Fruit fly (Drosophila melanogaster) whole organism, embryonic: ENCODE results near the gene CG15764.

Source experiments
- CG10366 ChIP-seq: fragments of 200-800 bp; sonication (Bioruptor generic); IDR thresholded peaks from 2 replicates; pipeline ENCODE4 v1.3.6; 2022; ENCODE audit warnings: missing biosample characterization, missing genetic modification characterization
- CG10654 ChIP-seq: fragments of 200-800 bp; sonication (Bioruptor generic); optimal IDR thresholded peaks from 2 replicates; lab custom pipeline; 2016; ENCODE audit warnings: missing biosample characterization, missing genetic modification characterization
- CG11504 ChIP-seq: fragments of 200-800 bp; sonication (Bioruptor generic); optimal IDR thresholded peaks from 3 replicates; lab custom pipeline; 2019; ENCODE audit warnings: missing biosample characterization, mild to moderate bottlenecking, missing genetic modification characterization, moderate library complexity
- CG11560 ChIP-seq: fragments of 200-800 bp; sonication (Bioruptor generic); IDR thresholded peaks from 3 replicates; pipeline ENCODE4 v1.3.6; 2022; ENCODE audit warnings: missing biosample characterization, missing genetic modification characterization
- CG12659 ChIP-seq: fragments of 200-800 bp; sonication (Bioruptor generic); optimal IDR thresholded peaks from 3 replicates; lab custom pipeline; 2017; ENCODE audit warnings: mild to moderate bottlenecking, missing biosample characterization, missing genetic modification reagents, missing genetic modification characterization
- CG13775 ChIP-seq: fragments of 200-800 bp; sonication (Bioruptor generic); optimal IDR thresholded peaks from 3 replicates; lab custom pipeline; 2017; ENCODE audit warnings: missing biosample characterization, mild to moderate bottlenecking, missing genetic modification characterization
- CG14014 ChIP-seq: fragments of 200-800 bp; sonication (Bioruptor generic); IDR thresholded peaks from 2 replicates; pipeline ENCODE4 v1.3.6; 2022; ENCODE audit warnings: missing biosample characterization, missing genetic modification characterization
- CG14860 ChIP-seq: fragments of 200-800 bp; sonication (Bioruptor generic); IDR thresholded peaks from 3 replicates; pipeline ENCODE4 v1.3.6; 2022; ENCODE audit warnings: missing biosample characterization, missing genetic modification characterization; ENCODE audit not compliant: partially characterized antibody
- CG17361 ChIP-seq: fragments of 200-800 bp; sonication (Bioruptor generic); IDR thresholded peaks from 3 replicates; pipeline ENCODE4 v1.3.6; 2022; ENCODE audit warnings: missing biosample characterization, missing genetic modification characterization
- CG17612 ChIP-seq: fragments of 200-800 bp; sonication (Bioruptor generic); IDR thresholded peaks from 2 replicates; pipeline ENCODE4 v1.3.6; 2022; ENCODE audit warnings: missing biosample characterization, missing genetic modification characterization
- CG17912 ChIP-seq: fragments of 200-800 bp; sonication (Bioruptor generic); optimal IDR thresholded peaks from 2 replicates; lab custom pipeline; 2018; ENCODE audit warnings: missing biosample characterization, mild to moderate bottlenecking, missing genetic modification characterization
- CG18011 ChIP-seq: fragments of 200-800 bp; sonication (Bioruptor generic); optimal IDR thresholded peaks from 2 replicates; lab custom pipeline; 2017; ENCODE audit warnings: missing biosample characterization, missing genetic modification characterization, mild to moderate bottlenecking, moderate library complexity, missing genotype
- CG18599 ChIP-seq: fragments of 200-800 bp; sonication (Bioruptor generic); optimal IDR thresholded peaks from 3 replicates; lab custom pipeline; 2017; ENCODE audit warnings: missing biosample characterization, missing genetic modification characterization, mild to moderate bottlenecking, moderate library complexity, missing genetic modification reagents
- CG32532 ChIP-seq: fragments of 200-800 bp; sonication (Bioruptor generic); IDR thresholded peaks from 2 replicates; pipeline ENCODE4 v1.3.6; 2022; ENCODE audit warnings: missing biosample characterization, missing genetic modification characterization
- CG4854 ChIP-seq: fragments of 200-800 bp; sonication (Bioruptor generic); optimal IDR thresholded peaks from 2 replicates; lab custom pipeline; 2016; ENCODE audit warnings: missing biosample characterization, missing genetic modification characterization, inconsistent platforms
- CG6791 ChIP-seq: fragments of 200-800 bp; sonication (Bioruptor generic); IDR thresholded peaks from 3 replicates; pipeline ENCODE4 v1.3.6; 2022; ENCODE audit warnings: missing biosample characterization, missing genetic modification characterization; ENCODE audit not compliant: partially characterized antibody
- CG9797 ChIP-seq: fragments of 200-800 bp; sonication (Bioruptor generic); optimal IDR thresholded peaks from 3 replicates; lab custom pipeline; 2018; ENCODE audit warnings: missing biosample characterization, mild to moderate bottlenecking, missing genetic modification characterization
- CG9876 ChIP-seq: fragments of 200-800 bp; sonication (Bioruptor generic); optimal IDR thresholded peaks from 2 replicates; lab custom pipeline; 2016; ENCODE audit warnings: missing biosample characterization, missing genetic modification characterization
- CrebB ChIP-seq: fragments of 200-800 bp; sonication (Bioruptor generic); optimal IDR thresholded peaks from 3 replicates; lab custom pipeline; 2018; ENCODE audit warnings: missing biosample characterization, mild to moderate bottlenecking, missing genetic modification characterization
- Deaf1 ChIP-seq: fragments of 200-800 bp; optimal IDR thresholded peaks from 3 replicates; lab custom pipeline; 2019; ENCODE audit warnings: missing biosample characterization, mild to moderate bottlenecking, missing genetic modification characterization, moderate library complexity
- E2f2 ChIP-seq: fragments of 200-800 bp; sonication (Bioruptor generic); IDR thresholded peaks from 2 replicates; pipeline ENCODE4 v1.3.6; 2022; ENCODE audit warnings: missing biosample characterization, missing genetic modification characterization
- Gsc ChIP-seq: fragments of 200-800 bp; sonication (Bioruptor generic); IDR thresholded peaks from 2 replicates; pipeline ENCODE4 v1.3.6; 2022; ENCODE audit warnings: missing biosample characterization, missing genetic modification characterization
- Gug ChIP-seq: fragments of 200-800 bp; sonication (Bioruptor generic); IDR thresholded peaks from 4 replicates; pipeline ENCODE4 v1.3.6; 2022; ENCODE audit warnings: missing biosample characterization, missing genetic modification characterization
- HLH3B ChIP-seq: fragments of 200-800 bp; sonication (Bioruptor generic); IDR thresholded peaks from 2 replicates; pipeline ENCODE4 v1.3.6; 2022; ENCODE audit warnings: missing biosample characterization, missing genetic modification characterization
- Hmx ChIP-seq: fragments of 200-800 bp; sonication (Bioruptor generic); optimal IDR thresholded peaks from 2 replicates; lab custom pipeline; 2016; ENCODE audit warnings: missing biosample characterization, missing genetic modification characterization
- Hr51 ChIP-seq, 2 experiments: fragments of 200-800 bp; sonication (Bioruptor generic); optimal IDR thresholded peaks; 2 replicates in 1 of 2; 3 replicates in 1 of 2; lab custom pipeline; 2016 to 2018; ENCODE audit warnings: missing biosample characterization in 2 of 2, missing genetic modification characterization in 2 of 2, mild to moderate bottlenecking in 1 of 2, moderate library complexity in 1 of 2
- Max ChIP-seq: fragments of 200-800 bp; sonication (Bioruptor generic); optimal IDR thresholded peaks from 2 replicates; lab custom pipeline; 2016; ENCODE audit warnings: missing biosample characterization, mild to moderate bottlenecking, missing genetic modification characterization
- Med ChIP-seq: fragments of 200-800 bp; sonication (Bioruptor generic); peaks from one replicate; lab custom pipeline; 2016; ENCODE audit warnings: missing biosample characterization, missing genetic modification characterization, mild to moderate bottlenecking, inconsistent platforms, moderate library complexity
- Mrtf ChIP-seq: fragments of 200-800 bp; sonication (Bioruptor generic); IDR thresholded peaks from 3 replicates; pipeline ENCODE4 v1.3.6; 2022; ENCODE audit warnings: missing biosample characterization, missing genetic modification characterization
- NK7.1 ChIP-seq: fragments of 200-800 bp; sonication (Bioruptor generic); optimal IDR thresholded peaks from 3 replicates; lab custom pipeline; 2016; ENCODE audit warnings: missing biosample characterization, missing genetic modification characterization
- Rfx ChIP-seq: fragments of 200-800 bp; sonication (Bioruptor generic); IDR thresholded peaks from 2 replicates; pipeline ENCODE4 v1.3.6; 2022; ENCODE audit warnings: missing biosample characterization, missing genetic modification characterization
- YL-1 ChIP-seq: fragments of 200-800 bp; sonication (Bioruptor generic); optimal IDR thresholded peaks from 3 replicates; lab custom pipeline; 2017; ENCODE audit warnings: missing biosample characterization, mild to moderate bottlenecking, missing genetic modification characterization
- al ChIP-seq: fragments of 200-800 bp; sonication (Bioruptor generic); IDR thresholded peaks from 2 replicates; pipeline ENCODE4 v1.3.6; 2022; ENCODE audit warnings: missing biosample characterization, missing genetic modification characterization
- ara ChIP-seq: fragments of 200-800 bp; sonication (Bioruptor generic); IDR thresholded peaks from 2 replicates; pipeline ENCODE4 v1.3.6; 2022; ENCODE audit warnings: missing biosample characterization, missing genetic modification characterization
- bbx ChIP-seq: fragments of 200-800 bp; sonication (Bioruptor generic); IDR thresholded peaks from 2 replicates; pipeline ENCODE4 v1.3.6; 2022; ENCODE audit warnings: missing biosample characterization, missing genetic modification characterization; ENCODE audit not compliant: partially characterized antibody
- da ChIP-seq: fragments of 200-800 bp; sonication (Bioruptor generic); optimal IDR thresholded peaks from 2 replicates; lab custom pipeline; 2016; ENCODE audit warnings: missing biosample characterization, missing genetic modification characterization
- dan ChIP-seq: fragments of 200-800 bp; sonication (Bioruptor generic); IDR thresholded peaks from 2 replicates; pipeline ENCODE4 v1.3.6; 2022; ENCODE audit warnings: missing biosample characterization, missing genetic modification characterization
- eyg ChIP-seq: fragments of 200-800 bp; sonication (Bioruptor generic); optimal IDR thresholded peaks from 3 replicates; lab custom pipeline; 2016; ENCODE audit warnings: missing biosample characterization, missing genetic modification characterization
- h ChIP-seq: fragments of >200 bp; optimal IDR thresholded peaks from 2 replicates; lab custom pipeline; 2017
- ham ChIP-seq: fragments of 200-800 bp; sonication (Bioruptor generic); IDR thresholded peaks from 2 replicates; pipeline ENCODE4 v1.3.6; 2022; ENCODE audit warnings: missing biosample characterization, missing genetic modification characterization
- inv ChIP-seq: fragments of 200-800 bp; sonication (Bioruptor generic); IDR thresholded peaks from 2 replicates; pipeline ENCODE4 v1.3.6; 2022; ENCODE audit warnings: missing biosample characterization, missing genetic modification characterization; ENCODE audit not compliant: partially characterized antibody
- lbe ChIP-seq: fragments of 200-800 bp; sonication (Bioruptor generic); optimal IDR thresholded peaks from 2 replicates; lab custom pipeline; 2016; ENCODE audit warnings: missing biosample characterization, mild to moderate bottlenecking, missing genetic modification characterization
- mirr ChIP-seq: fragments of 200-800 bp; sonication (Bioruptor generic); optimal IDR thresholded peaks from 3 replicates; lab custom pipeline; 2018; ENCODE audit warnings: missing biosample characterization, mild to moderate bottlenecking, missing genetic modification characterization
- odd ChIP-seq: fragments of 200-800 bp; sonication (Bioruptor generic); optimal IDR thresholded peaks from 2 replicates; lab custom pipeline; 2017; ENCODE audit warnings: missing biosample characterization, mild to moderate bottlenecking, missing genetic modification characterization
- sim ChIP-seq: fragments of 200-800 bp; sonication (Bioruptor generic); IDR thresholded peaks from 2 replicates; pipeline ENCODE4 v1.3.6; 2022; ENCODE audit warnings: missing biosample characterization, missing genetic modification characterization
- sug ChIP-seq: fragments of 200-800 bp; optimal IDR thresholded peaks from 2 replicates; lab custom pipeline; 2019; ENCODE audit warnings: missing biosample characterization, mild to moderate bottlenecking, missing genetic modification characterization, moderate library complexity
- tup ChIP-seq: fragments of 200-800 bp; sonication (Bioruptor generic); optimal IDR thresholded peaks from 2 replicates; lab custom pipeline; 2016; ENCODE audit warnings: missing biosample characterization, mild to moderate bottlenecking, missing genetic modification characterization, moderate library complexity
- unc-4 ChIP-seq: fragments of 200-800 bp; sonication (Bioruptor generic); IDR thresholded peaks from 2 replicates; pipeline ENCODE4 v1.3.6; 2022; ENCODE audit warnings: missing biosample characterization, missing genetic modification characterization; ENCODE audit not compliant: partially characterized antibody
- wdn ChIP-seq: fragments of 200-800 bp; sonication (Bioruptor generic); IDR thresholded peaks from 2 replicates; pipeline ENCODE4 v1.3.6; 2022; ENCODE audit warnings: missing biosample characterization, missing genetic modification characterization
- zf30C ChIP-seq: fragments of 200-800 bp; sonication (Bioruptor generic); optimal IDR thresholded peaks from 3 replicates; lab custom pipeline; 2018; ENCODE audit warnings: missing biosample characterization, mild to moderate bottlenecking, missing genetic modification characterization

The CG15764 gene

dm6 chrX:5886764-5887555, 18.1 kb downstream of the CG15764 start (continued):
- TF ChIP-seq al (GFP tag; lab: Robert Waterston, UW) (no peak), tup (GFP tag; lab: Kevin White, UChicago) (no peak), dan (GFP tag; lab: Robert Waterston, UW) (no peak), CG11560 (tag; lab: Robert Waterston, UW) (no peak), odd (GFP tag; lab: Kevin White, UChicago) (no peak), inv (GFP tag; lab: Robert Waterston, UW) (no peak), HLH3B (GFP tag; lab: Robert Waterston, UW) (no peak), Med (peak; percentile 85), CG9876 (GFP tag; lab: Kevin White, UChicago) (no peak), CG10654 (GFP tag; lab: Kevin White, UChicago) (no peak), h (lab: Kevin White, UChicago) (no peak), Gsc (GFP tag; lab: Robert Waterston, UW) (no peak), da (no peak), ham (GFP tag; lab: Robert Waterston, UW) (no peak), CG11504 (tag; lab: Kevin White, UChicago) (peak; percentile 22), YL-1 (GFP tag; lab: Kevin White, UChicago) (no peak), Hmx (GFP tag; lab: Kevin White, UChicago) (no peak), Max (GFP tag; lab: Kevin White, UChicago) (no peak), E2f2 (GFP tag; lab: Robert Waterston, UW) (no peak), bbx (no peak), CG4854 (no peak), NK7.1 (GFP tag; lab: Kevin White, UChicago) (no peak), zf30C (GFP tag; lab: Kevin White, UChicago) (no peak), CG32532 (GFP tag; lab: Robert Waterston, UW) (peak; percentile 34; the same call in 1 of the 2 replicates), ara (GFP tag; lab: Robert Waterston, UW) (peak; percentile 60), CG14014 (GFP tag; lab: Robert Waterston, UW) (no peak), Rfx (GFP tag; lab: Robert Waterston, UW) (no peak), eyg (GFP tag; lab: Kevin White, UChicago) (no peak), CG13775 (no peak), CG18599 (GFP tag; lab: Kevin White, UChicago) (peak; percentile 21), Gug (GFP tag; lab: Robert Waterston, UW) (0 out of 4 replicates have a peak, but pooled peaks have one; percentile 23), wdn (no peak), sug (no peak), CG12659 (GFP tag; lab: Kevin White, UChicago) (peak; percentile 4), unc-4 (GFP tag; lab: Robert Waterston, UW) (no peak), CG17912 (no peak), CG17361 (peak; percentile 27; the same call in 1 of the 3 replicates), CG14860 (GFP tag; lab: Robert Waterston, UW) (no peak), mirr (no peak), CG17612 (GFP tag; lab: Robert Waterston, UW) (no peak), Mrtf (GFP tag; lab: Robert Waterston, UW) (no peak), sim (GFP tag; lab: Robert Waterston, UW) (no peak), CrebB (tag; lab: Kevin White, UChicago) (no peak), CG18011 (no peak), CG9797 (GFP tag; lab: Kevin White, UChicago) (no peak), CG10366 (GFP tag; lab: Robert Waterston, UW) (peak; percentile 13; the same call in 1 of the 2 replicates), lbe (peak; percentile 49), Hr51 (GFP tag; optimal IDR thresholded peaks at IDR 0.05; lab: Kevin White, UChicago) (no peak), Deaf1 (tag; lab: Kevin White, UChicago) (no peak), CG6791 (GFP tag; lab: Robert Waterston, UW) (no peak)
